Worm (Caenorhabditis elegans) whole organism, L4 larva: ENCODE measurements around the gene srx-16.

Source experiments
- ceh-82 ChIP-seq: sonication (generic microtip); optimal IDR thresholded peaks from 2 replicates; lab custom pipeline; 2017; ENCODE audit warnings: missing biosample characterization, missing genetic modification characterization
- snpc-1.2 ChIP-seq: fragments of 200-800 bp; sonication (Bioruptor generic); IDR thresholded peaks from 2 replicates; pipeline ENCODE4 v1.3.6; 2022; ENCODE audit warnings: missing genetic modification reagents, missing genetic modification characterization, missing compliant biosample characterization
- unc-39 ChIP-seq: sonication (generic microtip); optimal IDR thresholded peaks from 2 replicates; lab custom pipeline; 2017; ENCODE audit warnings: missing biosample characterization, missing genetic modification characterization

DNA sequence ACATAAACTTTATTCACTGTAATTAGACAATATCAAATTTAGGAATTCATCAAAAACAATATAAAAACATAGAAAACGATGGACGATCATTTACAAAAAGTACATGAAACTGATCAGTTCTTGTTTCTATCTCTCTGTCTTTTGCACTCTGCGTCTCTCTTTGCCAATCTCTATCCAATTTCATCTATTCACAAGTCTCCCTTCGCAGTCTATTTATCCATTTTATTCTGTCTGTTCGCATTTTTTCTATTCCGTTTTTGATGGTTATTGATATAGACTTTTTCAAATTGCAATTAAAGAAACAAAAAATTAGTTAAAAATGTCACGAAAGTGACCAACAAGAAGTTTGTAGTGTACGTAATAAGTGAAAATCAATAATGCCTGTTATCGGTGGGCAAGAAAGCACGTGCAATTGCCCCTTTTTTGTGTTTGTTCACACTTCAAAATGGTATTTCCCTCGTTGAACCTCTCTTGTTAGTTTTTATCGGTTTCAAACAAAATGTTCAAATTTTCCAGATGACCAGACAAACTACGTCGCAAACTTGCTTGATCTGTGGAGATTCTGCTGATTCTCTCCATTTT lies 22.2 kb downstream of the srx-16 start, which contains the start of gene nhr-42:
- no peak for TF ChIP-seq ceh-82 (tag; lab: Kevin White, UChicago)
- no peak for TF ChIP-seq snpc-1.2 (GFP tag; lab: Robert Waterston, UW)
- TF ChIP-seq unc-39: no peak
